Worm (Caenorhabditis elegans) whole organism, late embryonic: ENCODE measurements around the gene lido-9.
"Not testable (repeated sequence)": the region's sequence is repeated elsewhere in the genome, so short reads cannot be mapped to it uniquely, and the experiment has no call there.

Source experiments
- F13H6.1 ChIP-seq: sonication (generic microtip); optimal IDR thresholded peaks from 2 replicates; lab custom pipeline; 2016; ENCODE audit warnings: missing genetic modification characterization, missing compliant biosample characterization
- K02D7.2 ChIP-seq: sonication (generic microtip); optimal IDR thresholded peaks from 2 replicates; lab custom pipeline; 2017; ENCODE audit warnings: mild to moderate bottlenecking, missing genetic modification characterization, missing compliant biosample characterization
- K09A11.1 ChIP-seq: sonication (generic microtip); optimal IDR thresholded peaks from 2 replicates; lab custom pipeline; 2017; ENCODE audit warnings: antibody characterized with exemption, mild to moderate bottlenecking, missing genetic modification characterization, missing compliant biosample characterization; ENCODE audit not compliant: insufficient read depth
- ahr-1 ChIP-seq: sonication (generic microtip); optimal IDR thresholded peaks from 2 replicates; lab custom pipeline; 2016; ENCODE audit warnings: missing genetic modification characterization, missing compliant biosample characterization
- ama-1 ChIP-seq: fragments of 150-350 bp; optimal IDR thresholded peaks from 2 replicates; lab custom pipeline; 2014
- ceh-14 ChIP-seq: sonication (generic microtip); optimal IDR thresholded peaks from 2 replicates; lab custom pipeline; 2016; ENCODE audit warnings: missing genotype, missing genetic modification characterization, missing compliant biosample characterization
- ceh-18 ChIP-seq: sonication (generic microtip); optimal IDR thresholded peaks from 2 replicates; lab custom pipeline; 2016; ENCODE audit warnings: missing genetic modification characterization, missing compliant biosample characterization
- ceh-19 ChIP-seq: fragments of 200-800 bp; sonication (Bioruptor generic); optimal IDR thresholded peaks from 2 replicates; lab custom pipeline; 2018; ENCODE audit warnings: mild to moderate bottlenecking, missing genetic modification characterization, missing compliant biosample characterization
- ceh-2 ChIP-seq: sonication (generic microtip); optimal IDR thresholded peaks from 2 replicates; lab custom pipeline; 2016; ENCODE audit warnings: missing genotype, missing genetic modification characterization, missing compliant biosample characterization
- ceh-30 ChIP-seq: fragments of 150-350 bp; optimal IDR thresholded peaks from 2 replicates; lab custom pipeline; 2014; ENCODE audit warnings: missing biosample characterization, missing genetic modification characterization
- ceh-34 ChIP-seq: sonication (generic microtip); optimal IDR thresholded peaks from 2 replicates; lab custom pipeline; 2016; ENCODE audit warnings: mild to moderate bottlenecking, missing genetic modification characterization, missing compliant biosample characterization
- ceh-6 ChIP-seq: fragments of 200-800 bp; sonication (Bioruptor generic); optimal IDR thresholded peaks from 2 replicates; lab custom pipeline; 2018; ENCODE audit warnings: mild to moderate bottlenecking, missing genetic modification characterization, missing compliant biosample characterization
- ceh-9 ChIP-seq: sonication (generic microtip); optimal IDR thresholded peaks from 2 replicates; lab custom pipeline; 2016; ENCODE audit warnings: mild to moderate bottlenecking, missing genetic modification characterization, inconsistent platforms, missing compliant biosample characterization
- che-1 ChIP-seq: sonication (generic microtip); optimal IDR thresholded peaks from 2 replicates; lab custom pipeline; 2016; ENCODE audit warnings: mild to moderate bottlenecking, missing genetic modification characterization, missing compliant biosample characterization
- elt-2 ChIP-seq: sonication (generic microtip); optimal IDR thresholded peaks from 2 replicates; lab custom pipeline; 2016; ENCODE audit warnings: missing genetic modification reagents, missing genetic modification characterization, missing compliant biosample characterization
- fkh-10 ChIP-seq: fragments of 150-350 bp; optimal IDR thresholded peaks from 2 replicates; lab custom pipeline; 2014; ENCODE audit warnings: missing biosample characterization, missing genetic modification reagents, missing genetic modification characterization
- fkh-6 ChIP-seq: sonication (generic microtip); optimal IDR thresholded peaks from 2 replicates; lab custom pipeline; 2016; ENCODE audit warnings: missing genetic modification characterization, missing compliant biosample characterization
- hlh-13 ChIP-seq: fragments of 200-800 bp; sonication (Bioruptor generic); optimal IDR thresholded peaks from 2 replicates; lab custom pipeline; 2018; ENCODE audit warnings: mild to moderate bottlenecking, missing genetic modification characterization, missing compliant biosample characterization
- hlh-6 ChIP-seq: sonication (generic microtip); optimal IDR thresholded peaks from 2 replicates; lab custom pipeline; 2016; ENCODE audit warnings: missing genotype, missing genetic modification characterization, missing compliant biosample characterization
- hlh-8 ChIP-seq: sonication (generic microtip); optimal IDR thresholded peaks from 2 replicates; lab custom pipeline; 2016; ENCODE audit warnings: missing genotype, missing genetic modification characterization, missing compliant biosample characterization
- lim-6 ChIP-seq: sonication (generic microtip); optimal IDR thresholded peaks from 2 replicates; lab custom pipeline; 2016; ENCODE audit warnings: missing genetic modification characterization, missing compliant biosample characterization
- madf-2 ChIP-seq: sonication (generic microtip); optimal IDR thresholded peaks from 2 replicates; lab custom pipeline; 2017; ENCODE audit warnings: missing genetic modification characterization, missing compliant biosample characterization
- mec-3 ChIP-seq: sonication (generic microtip); optimal IDR thresholded peaks from 2 replicates; lab custom pipeline; 2016; ENCODE audit warnings: borderline replicate concordance, missing genetic modification characterization, missing compliant biosample characterization
- nfya-1 ChIP-seq: sonication (generic microtip); optimal IDR thresholded peaks from 2 replicates; lab custom pipeline; 2017; ENCODE audit warnings: missing genetic modification characterization, mild to moderate bottlenecking, missing compliant biosample characterization, antibody characterized with exemption, moderate library complexity
- odd-2 ChIP-seq: sonication (generic microtip); optimal IDR thresholded peaks from 2 replicates; lab custom pipeline; 2017; ENCODE audit warnings: antibody characterized with exemption, mild to moderate bottlenecking, missing genetic modification characterization, missing compliant biosample characterization
- pag-3 ChIP-seq: sonication (generic microtip); optimal IDR thresholded peaks from 2 replicates; lab custom pipeline; 2016; ENCODE audit warnings: missing compliant biosample characterization, missing genetic modification characterization, borderline replicate concordance
- pat-9 ChIP-seq: fragments of 200-800 bp; sonication (Bioruptor generic); optimal IDR thresholded peaks from 2 replicates; lab custom pipeline; 2018; ENCODE audit warnings: mild to moderate bottlenecking, missing genetic modification characterization, moderate library complexity, missing compliant biosample characterization
- pax-1 ChIP-seq: fragments of 150-350 bp; optimal IDR thresholded peaks from 2 replicates; lab custom pipeline; 2014; ENCODE audit warnings: missing biosample characterization, missing genetic modification characterization
- pha-4 ChIP-seq: fragments of 150-350 bp; optimal IDR thresholded peaks from 2 replicates; lab custom pipeline; 2018; ENCODE audit warnings: missing biosample characterization, missing genetic modification reagents, missing genetic modification characterization
- pqm-1 ChIP-seq: sonication (generic microtip); optimal IDR thresholded peaks from 2 replicates; lab custom pipeline; 2016; ENCODE audit warnings: missing genetic modification characterization, missing compliant biosample characterization
- sdc-2 ChIP-seq: sonication (generic microtip); optimal IDR thresholded peaks from 2 replicates; lab custom pipeline; 2016; ENCODE audit warnings: missing genotype, missing genetic modification characterization, missing compliant biosample characterization
- sox-2 ChIP-seq: fragments of 200-800 bp; sonication (Bioruptor generic); IDR thresholded peaks from 2 replicates; pipeline ENCODE4 v1.3.6; 2022; ENCODE audit warnings: missing genetic modification reagents, missing genetic modification characterization, missing compliant biosample characterization
- tbx-2 ChIP-seq: sonication (generic microtip); optimal IDR thresholded peaks from 2 replicates; lab custom pipeline; 2016; ENCODE audit warnings: missing genetic modification characterization, missing compliant biosample characterization
- unc-42 ChIP-seq: sonication (generic microtip); optimal IDR thresholded peaks from 2 replicates; lab custom pipeline; 2016; ENCODE audit warnings: missing genotype, missing genetic modification characterization, missing compliant biosample characterization

lido-9 gene

ce11 chrII:3024655-3025054 is 24.1 kb downstream of the lido-9 start:
- TF ChIP-seq K09A11.1 (no peak), hlh-6 (tag; lab: Kevin White, UChicago) (no peak), unc-42 (tag; lab: Kevin White, UChicago) (no peak), ahr-1 (tag; lab: Kevin White, UChicago) (no peak), hlh-13 (GFP tag; lab: Kevin White, UChicago) (no peak)

ce11 chrII:3028264-3028663 is 27.7 kb downstream of the lido-9 start:
- TF ChIP-seq fkh-6 (tag; lab: Kevin White, UChicago) (no peak), odd-2 (tag; lab: Kevin White, UChicago) (no peak), ceh-14 (no peak), hlh-6 (tag; lab: Kevin White, UChicago) (no peak), lim-6 (no peak), pax-1 (tag; lab: Kevin White, UChicago) (no peak), hlh-8 (no peak), K02D7.2 (no peak), F13H6.1 (no peak), ceh-9 (tag; lab: Kevin White, UChicago) (no peak), ama-1 (lab: Kevin White, UChicago) (no peak), pag-3 (tag; lab: Kevin White, UChicago) (no peak), sox-2 (no peak), ceh-18 (tag; lab: Kevin White, UChicago) (no peak), nfya-1 (no peak)

ce11 chrII:3030416-3030815 is 29.8 kb downstream of the lido-9 start:
- TF ChIP-seq che-1 = no peak
- TF ChIP-seq mec-3 (tag; lab: Kevin White, UChicago) = no peak
- TF ChIP-seq pqm-1 = no peak
- no peak for TF ChIP-seq pha-4 (tag; lab: Kevin White, UChicago)
- no peak for TF ChIP-seq fkh-10 (GFP tag; lab: Kevin White, UChicago)

DNA sequence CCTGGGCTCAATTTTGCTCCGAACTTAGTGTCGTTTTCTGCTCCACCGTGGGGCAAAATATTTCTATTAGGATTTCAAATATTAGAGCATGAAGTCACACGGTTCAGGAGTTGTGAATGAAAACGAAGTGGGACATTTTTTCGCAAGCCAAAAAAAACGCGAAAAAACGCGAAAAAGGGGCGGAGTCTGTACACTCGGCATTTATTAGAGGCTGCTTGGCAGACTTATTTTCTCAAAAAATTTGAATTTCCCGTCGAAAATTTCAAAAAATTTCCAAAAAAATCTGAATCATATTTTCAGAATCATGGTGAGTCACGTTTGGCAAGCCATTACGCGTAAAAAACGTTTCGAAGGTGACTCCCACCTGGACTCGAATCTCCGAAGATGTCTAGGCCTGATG is 31.9 kb downstream of the lido-9 start, which contains the start of gene B0454.6:
Gene B0454.6, plus strand, starts transcription at position 301 of the 400 bp plus-strand sequence.
- TF ChIP-seq hlh-8; ceh-19 (GFP tag; lab: Kevin White, UChicago); K02D7.2: not testable (repeated sequence)

ce11 chrII:3034914-3035313 is 34.3 kb downstream of the lido-9 start:
- TF ChIP-seq nfya-1 (no peak), K02D7.2 (no peak), ceh-6 (no peak), sdc-2 (tag; lab: Kevin White, UChicago) (no peak), elt-2 (tag; lab: Kevin White, UChicago) (no peak), ceh-30 (tag; lab: Kevin White, UChicago) (no peak), tbx-2 (no peak), fkh-6 (tag; lab: Kevin White, UChicago) (no peak), ceh-34 (tag; lab: Kevin White, UChicago) (no peak), sox-2 (no peak), pqm-1 (no peak), pax-1 (tag; lab: Kevin White, UChicago) (no peak), pag-3 (tag; lab: Kevin White, UChicago) (no peak), pat-9 (tag; lab: Kevin White, UChicago) (no peak), madf-2 (tag; lab: Kevin White, UChicago) (no peak)

DNA sequence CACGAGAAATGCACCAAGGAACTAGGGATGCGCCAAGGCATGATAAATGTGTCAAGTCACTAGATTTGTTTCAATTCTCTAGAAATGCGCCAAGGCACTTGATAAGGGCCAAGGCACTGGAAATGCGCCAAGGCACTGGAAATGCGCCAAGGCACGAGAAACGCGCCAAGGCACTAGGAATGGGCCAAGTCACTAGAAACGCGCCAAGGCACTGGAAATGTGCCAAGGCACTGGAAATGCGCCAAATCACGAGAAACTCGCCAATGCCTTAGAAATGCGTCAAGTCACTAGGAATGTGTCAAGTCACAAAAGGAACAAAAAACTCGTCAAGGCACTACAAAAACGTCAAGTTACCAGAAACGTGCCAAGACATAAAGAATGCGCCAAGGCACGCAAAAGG is 35.8 kb downstream of the lido-9 start:
- TF ChIP-seq mec-3 (tag; lab: Kevin White, UChicago) = no peak
- no peak for TF ChIP-seq pqm-1
- peak; percentile 15 for TF ChIP-seq ceh-2 (tag; lab: Kevin White, UChicago)
- no peak for TF ChIP-seq K09A11.1
